Fruit fly (Drosophila melanogaster) whole organism, embryonic: ENCODE data around the gene CG11975.
A peak's percentile ranks its signal among the peaks of the same experiment; 100 is the strongest.

Experiments
- Antp ChIP-seq: fragments of 200-800 bp; sonication (Bioruptor generic); optimal IDR thresholded peaks from 3 replicates; lab custom pipeline; 2016; ENCODE audit warnings: missing biosample characterization, missing genetic modification characterization
- Bgb ChIP-seq: fragments of 200-800 bp; sonication (Bioruptor generic); IDR thresholded peaks from 2 replicates; pipeline ENCODE4 v1.3.6; 2022; ENCODE audit warnings: missing biosample characterization, missing genetic modification characterization; ENCODE audit not compliant: partially characterized antibody
- CG10431 ChIP-seq: fragments of 200-800 bp; sonication (Bioruptor generic); optimal IDR thresholded peaks from 3 replicates; lab custom pipeline; 2018; ENCODE audit warnings: missing biosample characterization, mild to moderate bottlenecking, missing genetic modification characterization
- CG10543 ChIP-seq: fragments of 200-800 bp; sonication (Bioruptor generic); optimal IDR thresholded peaks from 3 replicates; lab custom pipeline; 2017; ENCODE audit warnings: missing biosample characterization, mild to moderate bottlenecking, missing genetic modification characterization, moderate library complexity
- CG12155 ChIP-seq: fragments of 200-800 bp; sonication (Bioruptor generic); optimal IDR thresholded peaks from 3 replicates; lab custom pipeline; 2016; ENCODE audit warnings: missing biosample characterization, missing genetic modification characterization
- CG14050 ChIP-seq: fragments of 200-800 bp; sonication (Bioruptor generic); IDR thresholded peaks from 3 replicates; pipeline ENCODE4 v1.3.6; 2022; ENCODE audit warnings: missing biosample characterization, missing genetic modification characterization
- CG15011 ChIP-seq: fragments of 200-800 bp; sonication (Bioruptor generic); optimal IDR thresholded peaks from 3 replicates; lab custom pipeline; 2018; ENCODE audit warnings: missing biosample characterization, mild to moderate bottlenecking, missing genetic modification characterization
- CG15601 ChIP-seq: fragments of 200-800 bp; sonication (Bioruptor generic); optimal IDR thresholded peaks from 3 replicates; lab custom pipeline; 2019; ENCODE audit warnings: missing biosample characterization, mild to moderate bottlenecking, missing genetic modification characterization, moderate library complexity
- CG18011 ChIP-seq: fragments of 200-800 bp; sonication (Bioruptor generic); optimal IDR thresholded peaks from 2 replicates; lab custom pipeline; 2017; ENCODE audit warnings: missing biosample characterization, missing genetic modification characterization, mild to moderate bottlenecking, moderate library complexity, missing genotype
- CG18599 ChIP-seq: fragments of 200-800 bp; sonication (Bioruptor generic); optimal IDR thresholded peaks from 3 replicates; lab custom pipeline; 2017; ENCODE audit warnings: missing biosample characterization, missing genetic modification characterization, mild to moderate bottlenecking, moderate library complexity, missing genetic modification reagents
- CG18764 ChIP-seq: fragments of 200-800 bp; sonication (Bioruptor generic); optimal IDR thresholded peaks from 3 replicates; lab custom pipeline; 2016; ENCODE audit warnings: missing biosample characterization, missing genetic modification characterization
- CG2199 ChIP-seq: fragments of 200-800 bp; sonication (Bioruptor generic); IDR thresholded peaks from 3 replicates; pipeline ENCODE4 v1.3.6; 2022; ENCODE audit warnings: missing biosample characterization, missing genetic modification characterization
- CG2889 ChIP-seq: fragments of 200-800 bp; sonication (Bioruptor generic); IDR thresholded peaks from 3 replicates; pipeline ENCODE4 v1.3.6; 2022; ENCODE audit warnings: missing biosample characterization, missing genetic modification characterization
- CG34422 ChIP-seq: fragments of 200-800 bp; sonication (Bioruptor generic); IDR thresholded peaks from 3 replicates; pipeline ENCODE4 v1.3.6; 2022; ENCODE audit warnings: missing biosample characterization, missing genetic modification characterization
- CG3838 ChIP-seq: fragments of 200-800 bp; sonication (Bioruptor generic); optimal IDR thresholded peaks from 3 replicates; lab custom pipeline; 2016; ENCODE audit warnings: missing biosample characterization, missing genetic modification characterization
- CG4328 ChIP-seq: fragments of 200-800 bp; sonication (Bioruptor generic); optimal IDR thresholded peaks from 3 replicates; lab custom pipeline; 2017; ENCODE audit warnings: missing biosample characterization, missing genetic modification reagents, missing genetic modification characterization
- CG4424 ChIP-seq: fragments of 200-800 bp; sonication (Bioruptor generic); optimal IDR thresholded peaks from 3 replicates; lab custom pipeline; 2016; ENCODE audit warnings: missing biosample characterization, missing genetic modification characterization
- CG4820 ChIP-seq: fragments of 200-800 bp; sonication (Bioruptor generic); optimal IDR thresholded peaks from 3 replicates; lab custom pipeline; 2016; ENCODE audit warnings: missing biosample characterization, missing genetic modification characterization
- CG5245 ChIP-seq: fragments of 200-800 bp; sonication (Bioruptor generic); optimal IDR thresholded peaks from 3 replicates; lab custom pipeline; 2016; ENCODE audit warnings: missing biosample characterization, missing genetic modification characterization
- CG6689 ChIP-seq: fragments of 200-800 bp; sonication (Bioruptor generic); IDR thresholded peaks from 2 replicates; pipeline ENCODE4 v1.3.6; 2022; ENCODE audit warnings: missing biosample characterization, missing genetic modification characterization
- CG6813 ChIP-seq: fragments of 200-800 bp; sonication (Bioruptor generic); optimal IDR thresholded peaks from 2 replicates; lab custom pipeline; 2017; ENCODE audit warnings: missing biosample characterization, missing genetic modification characterization, mild to moderate bottlenecking, moderate library complexity, missing genetic modification reagents
- CG8089 ChIP-seq: fragments of 200-800 bp; sonication (Bioruptor generic); optimal IDR thresholded peaks from 3 replicates; lab custom pipeline; 2016; ENCODE audit warnings: missing biosample characterization, missing genetic modification characterization
- CG8924 ChIP-seq: fragments of 200-800 bp; optimal IDR thresholded peaks from 3 replicates; lab custom pipeline; 2019; ENCODE audit warnings: missing biosample characterization, mild to moderate bottlenecking, missing genetic modification characterization, moderate library complexity
- Dll ChIP-seq: fragments of 200-800 bp; sonication (Bioruptor generic); IDR thresholded peaks from 4 replicates; pipeline ENCODE4 v1.3.6; 2022; ENCODE audit warnings: missing biosample characterization, missing genetic modification characterization; ENCODE audit not compliant: partially characterized antibody
- Hmr ChIP-seq: fragments of 200-800 bp; sonication (Bioruptor generic); optimal IDR thresholded peaks from 3 replicates; lab custom pipeline; 2017; ENCODE audit warnings: mild to moderate bottlenecking, missing biosample characterization, missing genetic modification reagents, missing genetic modification characterization
- Hmx ChIP-seq: fragments of 200-800 bp; sonication (Bioruptor generic); optimal IDR thresholded peaks from 2 replicates; lab custom pipeline; 2016; ENCODE audit warnings: missing biosample characterization, missing genetic modification characterization
- Hr3 ChIP-seq: fragments of 200-800 bp; sonication (Bioruptor generic); optimal IDR thresholded peaks from 3 replicates; lab custom pipeline; 2016; ENCODE audit warnings: missing biosample characterization, missing genetic modification characterization
- Hr51 ChIP-seq, 2 experiments: fragments of 200-800 bp; sonication (Bioruptor generic); optimal IDR thresholded peaks; 2 replicates in 1 of 2; 3 replicates in 1 of 2; lab custom pipeline; 2016 to 2018; ENCODE audit warnings: missing biosample characterization in 2 of 2, missing genetic modification characterization in 2 of 2, mild to moderate bottlenecking in 1 of 2, moderate library complexity in 1 of 2
- Myb ChIP-seq: fragments of 200-800 bp; sonication (Bioruptor generic); optimal IDR thresholded peaks from 2 replicates; lab custom pipeline; 2016; ENCODE audit warnings: missing biosample characterization, missing genetic modification characterization
- PHDP ChIP-seq: fragments of 200-800 bp; sonication (Bioruptor generic); optimal IDR thresholded peaks from 3 replicates; lab custom pipeline; 2018; ENCODE audit warnings: missing biosample characterization, mild to moderate bottlenecking, missing genetic modification characterization, moderate library complexity
- abd-A ChIP-seq: fragments of 200-800 bp; sonication (Bioruptor generic); optimal IDR thresholded peaks from 3 replicates; lab custom pipeline; 2019; ENCODE audit warnings: missing biosample characterization, mild to moderate bottlenecking, missing genetic modification characterization, moderate library complexity
- ac ChIP-seq: fragments of 200-800 bp; sonication (Bioruptor generic); optimal IDR thresholded peaks from 3 replicates; lab custom pipeline; 2017; ENCODE audit warnings: missing biosample characterization, mild to moderate bottlenecking, missing genetic modification characterization
- ash1 ChIP-seq: fragments of 200-800 bp; sonication (Bioruptor generic); optimal IDR thresholded peaks from 2 replicates; lab custom pipeline; 2018; ENCODE audit warnings: missing biosample characterization, mild to moderate bottlenecking, missing genetic modification characterization
- crc ChIP-seq: fragments of 200-800 bp; sonication (Bioruptor generic); optimal IDR thresholded peaks from 2 replicates; lab custom pipeline; 2016; ENCODE audit warnings: missing biosample characterization, missing genetic modification characterization
- fd102C ChIP-seq: fragments of 200-800 bp; sonication (Bioruptor generic); optimal IDR thresholded peaks from 2 replicates; lab custom pipeline; 2018; ENCODE audit warnings: missing biosample characterization, mild to moderate bottlenecking, missing genetic modification characterization, moderate library complexity
- fd64A ChIP-seq: fragments of 200-800 bp; sonication (Bioruptor generic); optimal IDR thresholded peaks from 3 replicates; lab custom pipeline; 2018; ENCODE audit warnings: missing biosample characterization, mild to moderate bottlenecking, missing genetic modification characterization
- fu2 ChIP-seq: fragments of 200-800 bp; sonication (Bioruptor generic); optimal IDR thresholded peaks from 2 replicates; lab custom pipeline; 2016; ENCODE audit warnings: missing biosample characterization, missing genetic modification characterization
- gce ChIP-seq: fragments of 200-800 bp; sonication (Bioruptor generic); IDR thresholded peaks from 3 replicates; pipeline ENCODE4 v1.3.6; 2022; ENCODE audit warnings: missing biosample characterization, missing genetic modification characterization
- gcm ChIP-seq: fragments of 200-800 bp; sonication (Bioruptor generic); optimal IDR thresholded peaks from 2 replicates; lab custom pipeline; 2019; ENCODE audit warnings: missing biosample characterization, mild to moderate bottlenecking, missing genetic modification characterization, moderate library complexity
- grau ChIP-seq: fragments of 200-800 bp; optimal IDR thresholded peaks from 3 replicates; lab custom pipeline; 2019; ENCODE audit warnings: missing biosample characterization, mild to moderate bottlenecking, missing genetic modification characterization, moderate library complexity
- hkb ChIP-seq, 2 experiments: fragments of 200-800 bp in 1 of 2; fragments of >200 bp in 1 of 2; sonication (Bioruptor generic) in 1 of 2; IDR thresholded peaks in 1 of 2; optimal IDR thresholded peaks in 1 of 2; 2 replicates each; pipeline versions ENCODE4 v1.3.6 to Lab custom; 2017 to 2022; ENCODE audit warnings: missing biosample characterization in 1 of 2, missing genetic modification characterization in 1 of 2
- inv ChIP-seq: fragments of 200-800 bp; sonication (Bioruptor generic); IDR thresholded peaks from 2 replicates; pipeline ENCODE4 v1.3.6; 2022; ENCODE audit warnings: missing biosample characterization, missing genetic modification characterization; ENCODE audit not compliant: partially characterized antibody
- lola ChIP-seq, 3 experiments: fragments of >200 bp in 2 of 3; fragments of 200-800 bp in 1 of 3; sonication (Bioruptor generic) in 1 of 3; optimal IDR thresholded peaks; 2 replicates each; lab custom pipeline; 2017 to 2019; ENCODE audit warnings: missing biosample characterization in 3 of 3, missing genetic modification characterization in 3 of 3, mild to moderate bottlenecking in 1 of 3, moderate library complexity in 1 of 3
- nerfin-1 ChIP-seq: fragments of 200-800 bp; sonication (Bioruptor generic); optimal IDR thresholded peaks from 3 replicates; lab custom pipeline; 2019; ENCODE audit warnings: missing biosample characterization, mild to moderate bottlenecking, missing genetic modification characterization, moderate library complexity
- org-1 ChIP-seq: fragments of 200-800 bp; sonication (Bioruptor generic); optimal IDR thresholded peaks from 2 replicates; lab custom pipeline; 2017; ENCODE audit warnings: missing biosample characterization, missing genetic modification characterization
- pan ChIP-seq, 4 experiments: fragments of >200 bp in 3 of 4; fragments of 200-800 bp in 1 of 4; sonication (Bioruptor generic) in 1 of 4; optimal IDR thresholded peaks in 3 of 4; IDR thresholded peaks in 1 of 4; 2 replicates each; pipeline versions ENCODE4 v1.3.6 to Lab custom; 2017 to 2022; ENCODE audit warnings: missing biosample characterization in 2 of 4, missing genetic modification characterization in 2 of 4, mixed read lengths in 1 of 4
- sens ChIP-seq: fragments of 200-800 bp; sonication (Bioruptor generic); peaks from one replicate; lab custom pipeline; 2016; ENCODE audit warnings: missing biosample characterization, missing genetic modification characterization
- seq ChIP-seq: fragments of 200-800 bp; sonication (Bioruptor generic); IDR thresholded peaks from 2 replicates; pipeline ENCODE4 v1.3.6; 2022; ENCODE audit warnings: missing biosample characterization, missing genetic modification characterization
- zf30C ChIP-seq: fragments of 200-800 bp; sonication (Bioruptor generic); optimal IDR thresholded peaks from 3 replicates; lab custom pipeline; 2018; ENCODE audit warnings: missing biosample characterization, mild to moderate bottlenecking, missing genetic modification characterization

Gene CG11975

dm6 chr3R:8960329-8960728, 32.7 kb upstream of the CG11975 start (continued):
- TF ChIP-seq Hmr (GFP tag; lab: Kevin White, UChicago) (peak; percentile 3), nerfin-1 (tag; lab: Kevin White, UChicago) (peak; percentile 42), Antp (GFP tag; lab: Kevin White, UChicago) (no peak), hkb (optimal IDR thresholded peaks at IDR 0.05; lab: Kevin White, UChicago) (no peak), hkb (GFP tag; IDR thresholded peaks at IDR 0.05; lab: Robert Waterston, UW) (peak; percentile 58), Dll (GFP tag; lab: Robert Waterston, UW) (no peak), CG8924 (peak; percentile 71), grau (tag; lab: Kevin White, UChicago) (peak; percentile 66), CG14050 (peak; percentile 42; the same call in 2 of the 3 replicates), zf30C (GFP tag; lab: Kevin White, UChicago) (no peak), pan (optimal IDR thresholded peaks at IDR 0.05; lab: Kevin White, UChicago) (no peak), pan (GFP tag; optimal IDR thresholded peaks at IDR 0.05 in 1 of 2, IDR thresholded peaks at IDR 0.05 in 1 of 2) (peak in 1 of 2 experiments; percentile 44), org-1 (GFP tag; lab: Kevin White, UChicago) (peak; percentile 44), PHDP (tag; lab: Kevin White, UChicago) (peak; percentile 61), CG18599 (peak; percentile 14), CG6689 (GFP tag; lab: Robert Waterston, UW) (peak; percentile 33), Hmx (GFP tag; lab: Kevin White, UChicago) (no peak), inv (no peak), CG12155 (GFP tag; lab: Kevin White, UChicago) (peak; percentile 41), CG4424 (GFP tag; lab: Kevin White, UChicago) (peak; percentile 67), CG10431 (GFP tag; lab: Kevin White, UChicago) (no peak), lola (GFP tag; optimal IDR thresholded peaks at IDR 0.05; lab: Kevin White, UChicago) (peak in 1 of 3 experiments; percentile 64), sens (GFP tag; lab: Kevin White, UChicago) (peak; percentile 44), fu2 (GFP tag; lab: Kevin White, UChicago) (no peak), fd102C (GFP tag; lab: Kevin White, UChicago) (no peak), CG8089 (GFP tag; lab: Kevin White, UChicago) (no peak), ash1 (GFP tag; lab: Kevin White, UChicago) (no peak), CG5245 (GFP tag; lab: Kevin White, UChicago) (no peak), CG2889 (GFP tag; lab: Robert Waterston, UW) (0 out of 3 replicates have a peak, but pooled peaks have one; percentile 21), seq (GFP tag; lab: Robert Waterston, UW) (peak; percentile 48; the same call in 1 of the 2 replicates), crc (no peak), CG18011 (GFP tag; lab: Kevin White, UChicago) (no peak), Hr51 (GFP tag; optimal IDR thresholded peaks at IDR 0.05; lab: Kevin White, UChicago) (peak in 1 of 2 experiments; percentile 86), gce (GFP tag; lab: Robert Waterston, UW) (no peak), ac (GFP tag; lab: Kevin White, UChicago) (no peak), CG15011 (GFP tag; lab: Kevin White, UChicago) (no peak), CG4328 (GFP tag; lab: Kevin White, UChicago) (no peak), CG4820 (GFP tag; lab: Kevin White, UChicago) (peak; percentile 48), CG3838 (GFP tag; lab: Kevin White, UChicago) (no peak), abd-A (no peak), fd64A (GFP tag; lab: Kevin White, UChicago) (no peak), Myb (GFP tag; lab: Kevin White, UChicago) (no peak), Hr3 (peak; percentile 56), CG2199 (GFP tag; lab: Robert Waterston, UW) (no peak), CG18764 (GFP tag; lab: Kevin White, UChicago) (peak; percentile 11), CG6813 (peak; percentile 18), CG10543 (GFP tag; lab: Kevin White, UChicago) (no peak), CG15601 (tag; lab: Kevin White, UChicago) (peak; percentile 36), gcm (GFP tag; lab: Kevin White, UChicago) (peak; percentile 35), CG34422 (GFP tag; lab: Robert Waterston, UW) (no peak), Bgb (GFP tag; lab: Robert Waterston, UW) (no peak)
